Fruit fly (Drosophila melanogaster): Measurements from ENCODE around the gene lft.
A peak's percentile ranks its signal among the peaks of the same experiment; 100 is the strongest.

lft gene

dm6 chr2L:10334854-10335277 lies 29.4 kb upstream of the lft start:
- TF ChIP-seq D1 (tag; optimal IDR thresholded peaks at IDR 0.05) (no peak), CG17806 (tag; optimal IDR thresholded peaks at IDR 0.05) (peak; percentile 28), CG10348 (GFP tag; IDR thresholded peaks at IDR 0.05) (no peak), Snoo (tag; optimal IDR thresholded peaks at IDR 0.05) (peak; percentile 30), CG15710 (tag; optimal IDR thresholded peaks at IDR 0.05) (peak; percentile 14), EcR (GFP tag; optimal IDR thresholded peaks at IDR 0.05) (peak; percentile 84), gl (tag; optimal IDR thresholded peaks at IDR 0.05) (peak; percentile 28), Pif1B (GFP tag; optimal IDR thresholded peaks at IDR 0.05) (peak; percentile 63), CG34367 (tag; optimal IDR thresholded peaks at IDR 0.05) (peak; percentile 48), CG8301 (tag; optimal IDR thresholded peaks at IDR 0.05) (peak; percentile 21), Ets98B (GFP tag; IDR thresholded peaks at IDR 0.05) (peak; percentile 64; the same call in 1 of the 2 replicates), CG32121 (GFP tag; IDR thresholded peaks at IDR 0.05) (peak; percentile 51; the same call in 1 of the 2 replicates), CG8159 (tag; optimal IDR thresholded peaks at IDR 0.05) (no peak), CG9948 (tag; optimal IDR thresholded peaks at IDR 0.05) (peak; percentile 5), fd96Ca (GFP tag; IDR thresholded peaks at IDR 0.05) (no peak)

DNA sequence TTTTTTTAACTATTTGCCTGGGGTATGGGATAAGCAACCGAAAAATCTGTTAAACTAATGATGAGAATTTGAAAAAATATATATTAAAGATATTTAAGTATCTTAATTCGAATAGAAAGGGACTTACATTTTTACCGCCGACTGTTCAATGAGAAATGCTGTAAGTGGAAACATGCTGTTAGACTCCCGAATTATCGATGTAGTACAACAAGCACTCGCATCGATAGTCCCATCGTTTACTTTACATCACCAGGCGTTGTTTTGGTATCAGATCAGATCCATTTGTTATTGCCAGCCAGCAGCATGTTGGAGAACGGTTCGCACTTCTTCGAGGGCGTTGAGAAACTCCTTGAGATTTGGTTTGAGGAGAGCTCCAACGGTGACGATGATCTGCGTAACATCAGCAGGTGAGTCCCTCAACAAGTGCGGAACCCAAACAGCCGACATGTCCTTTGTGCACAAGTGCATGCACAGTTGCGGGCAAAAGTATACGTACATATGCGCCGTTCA lies 25.0 kb upstream of the lft start, which contains the start of gene SamDC:
Gene SamDC (plus strand): TSS at position 246 of the 510 bp plus-strand sequence.
- TF ChIP-seq CG4496 (GFP tag; IDR thresholded peaks at IDR 0.05) (no peak), CG10348 (GFP tag; IDR thresholded peaks at IDR 0.05) (no peak), CG34367 (tag; optimal IDR thresholded peaks at IDR 0.05) (no peak), CG8159 (tag; optimal IDR thresholded peaks at IDR 0.05) (peak; percentile 39), CG15710 (tag; optimal IDR thresholded peaks at IDR 0.05) (peak; percentile 36), EcR (GFP tag; optimal IDR thresholded peaks at IDR 0.05) (no peak), CG17806 (tag; optimal IDR thresholded peaks at IDR 0.05) (no peak), gl (tag; optimal IDR thresholded peaks at IDR 0.05) (no peak), Pif1B (GFP tag; optimal IDR thresholded peaks at IDR 0.05) (no peak), fd96Ca (GFP tag; IDR thresholded peaks at IDR 0.05) (no peak), CG8301 (tag; optimal IDR thresholded peaks at IDR 0.05) (no peak), CG9948 (tag; optimal IDR thresholded peaks at IDR 0.05) (peak; percentile 3), rn (GFP tag; IDR thresholded peaks at IDR 0.05) (no peak), CG13204 (GFP tag; optimal IDR thresholded peaks at IDR 0.05) (no peak), CG12605 (GFP tag; IDR thresholded peaks at IDR 0.05) (0 out of 2 replicates have a peak, but pooled peaks have one; percentile 23), Pif1A (GFP tag; optimal IDR thresholded peaks at IDR 0.05) (peak; percentile 19), Snoo (tag; optimal IDR thresholded peaks at IDR 0.05) (peak; percentile 25), CG14655 (GFP tag; optimal IDR thresholded peaks at IDR 0.05) (no peak), D1 (tag; optimal IDR thresholded peaks at IDR 0.05) (no peak), CG32121 (GFP tag; IDR thresholded peaks at IDR 0.05) (peak; percentile 11; the same call in 1 of the 2 replicates), Ets98B (GFP tag; IDR thresholded peaks at IDR 0.05) (peak; percentile 36; the same call in 1 of the 2 replicates)

dm6 chr2L:10339841-10340240 lies 24.4 kb upstream of the lft start:
- no peak for TF ChIP-seq CG12605 (GFP tag; IDR thresholded peaks at IDR 0.05)
- no peak for TF ChIP-seq CG9948 (tag; optimal IDR thresholded peaks at IDR 0.05)
- TF ChIP-seq CG14655 (GFP tag; optimal IDR thresholded peaks at IDR 0.05) = no peak
- no peak for TF ChIP-seq CG8159 (tag; optimal IDR thresholded peaks at IDR 0.05)
- TF ChIP-seq CG4496 (GFP tag; IDR thresholded peaks at IDR 0.05) = no peak
- TF ChIP-seq Pif1B (GFP tag; optimal IDR thresholded peaks at IDR 0.05) = no peak
- no peak for TF ChIP-seq D1 (tag; optimal IDR thresholded peaks at IDR 0.05)
- no peak for TF ChIP-seq gl (tag; optimal IDR thresholded peaks at IDR 0.05)
- no peak for TF ChIP-seq CG32121 (GFP tag; IDR thresholded peaks at IDR 0.05)

- TF ChIP-seq Ets98B (GFP tag; IDR thresholded peaks at IDR 0.05) = no peak
- no peak for TF ChIP-seq Pif1A (GFP tag; optimal IDR thresholded peaks at IDR 0.05)
- TF ChIP-seq CG12605 (GFP tag; IDR thresholded peaks at IDR 0.05) = no peak
- peak; percentile 4 for TF ChIP-seq CG9948 (tag; optimal IDR thresholded peaks at IDR 0.05)
- peak; percentile 13 for TF ChIP-seq Snoo (tag; optimal IDR thresholded peaks at IDR 0.05)
- TF ChIP-seq CG17806 (tag; optimal IDR thresholded peaks at IDR 0.05) = peak; percentile 7
- TF ChIP-seq CG15710 (tag; optimal IDR thresholded peaks at IDR 0.05) = peak; percentile 6
- TF ChIP-seq EcR (GFP tag; optimal IDR thresholded peaks at IDR 0.05) = no peak
Observed at dm6 chr2L:10341405-10341804, 22.9 kb upstream of the lft start, which contains the start of gene CG31715. Gene CG31715, plus strand, starts transcription at chr2L:10341616.

- TF ChIP-seq Snoo (tag; optimal IDR thresholded peaks at IDR 0.05) = no peak
- TF ChIP-seq Pif1B (GFP tag; optimal IDR thresholded peaks at IDR 0.05) = no peak
- TF ChIP-seq fd96Ca (GFP tag; IDR thresholded peaks at IDR 0.05) = no peak
- no peak for TF ChIP-seq CG13204 (GFP tag; optimal IDR thresholded peaks at IDR 0.05)
- no peak for TF ChIP-seq CG9948 (tag; optimal IDR thresholded peaks at IDR 0.05)
Observed at dm6 chr2L:10342471-10342870, 21.8 kb upstream of the lft start, which contains the start of gene Sps2. Gene Sps2, plus strand, starts transcription at chr2L:10342594.

DNA sequence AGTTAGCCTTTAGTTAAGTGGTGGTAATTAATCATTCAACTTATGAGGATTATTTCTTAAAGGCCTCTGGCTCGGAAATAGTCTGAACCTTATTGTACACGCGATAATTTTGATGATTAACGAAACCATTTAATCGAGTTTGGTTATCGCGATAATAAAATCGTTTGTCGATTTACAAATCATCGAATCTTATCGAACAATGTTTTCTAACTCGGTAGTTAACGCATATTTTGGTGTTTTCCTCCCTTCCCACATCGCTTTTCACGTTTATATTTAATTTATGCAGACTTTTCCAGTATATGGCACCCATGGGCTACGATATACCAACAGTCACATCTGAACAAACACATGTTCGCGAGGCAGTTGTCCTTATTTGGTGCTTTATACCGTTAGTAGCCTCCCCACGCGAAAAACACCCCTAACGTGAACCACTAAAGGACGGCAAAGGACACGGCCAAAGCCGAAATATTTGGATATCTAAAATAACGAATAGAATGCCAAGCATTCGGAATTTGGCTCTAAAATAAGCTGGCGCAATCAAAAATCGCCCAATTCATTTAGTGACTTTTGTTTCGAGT lies 20.2 kb upstream of the lft start, which contains the start of gene Frmd5:
Gene Frmd5 (plus strand): TSS at position 414 of the 578 bp plus-strand sequence.
- TF ChIP-seq CG12605 (GFP tag; IDR thresholded peaks at IDR 0.05) = no peak
- no peak for TF ChIP-seq CG14655 (GFP tag; optimal IDR thresholded peaks at IDR 0.05)
- no peak for TF ChIP-seq Pif1B (GFP tag; optimal IDR thresholded peaks at IDR 0.05)
- TF ChIP-seq CG10348 (GFP tag; IDR thresholded peaks at IDR 0.05) = no peak
- no peak for TF ChIP-seq Snoo (tag; optimal IDR thresholded peaks at IDR 0.05)
- TF ChIP-seq CG8301 (tag; optimal IDR thresholded peaks at IDR 0.05) = no peak
- TF ChIP-seq CG8159 (tag; optimal IDR thresholded peaks at IDR 0.05) = no peak
- TF ChIP-seq EcR (GFP tag; optimal IDR thresholded peaks at IDR 0.05) = no peak
- no peak for TF ChIP-seq CG15710 (tag; optimal IDR thresholded peaks at IDR 0.05)
- TF ChIP-seq CG9948 (tag; optimal IDR thresholded peaks at IDR 0.05) = no peak
- no peak for TF ChIP-seq CG4496 (GFP tag; IDR thresholded peaks at IDR 0.05)
- no peak for TF ChIP-seq Ets98B (GFP tag; IDR thresholded peaks at IDR 0.05)
- no peak for TF ChIP-seq Pif1A (GFP tag; optimal IDR thresholded peaks at IDR 0.05)
- TF ChIP-seq gl (tag; optimal IDR thresholded peaks at IDR 0.05) = no peak
- no peak for TF ChIP-seq CG13204 (GFP tag; optimal IDR thresholded peaks at IDR 0.05)

Measured in whole organism, pupa.